Worm (Caenorhabditis elegans): ENCODE results near the gene T01B7.13.

DNA sequence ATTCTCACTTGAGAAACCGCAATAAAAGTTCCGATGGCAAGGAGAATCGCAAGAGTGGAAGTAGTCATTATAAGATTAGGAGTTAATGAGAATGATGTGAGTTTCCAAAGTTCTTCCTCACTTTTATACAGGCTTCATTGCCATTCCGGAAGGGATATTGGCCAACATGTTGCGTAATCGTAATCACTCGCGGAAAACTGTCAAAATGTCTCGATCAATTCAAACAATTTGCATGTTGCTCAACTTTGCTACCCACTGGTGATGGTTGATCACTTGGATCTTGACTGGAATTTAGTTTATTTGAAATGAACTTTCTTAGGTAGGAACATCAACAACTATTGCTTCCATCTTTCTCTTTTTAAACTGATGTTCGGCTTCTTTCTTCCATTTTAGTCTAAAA, 22.3 kb downstream of the T01B7.13 start, which contains the start of gene idpb-4:
- no peak for TF ChIP-seq snpc-4 (tag; optimal IDR thresholded peaks at IDR 0.05)
- TF ChIP-seq lin-13 (GFP tag; optimal IDR thresholded peaks at IDR 0.05) = no peak
- TF ChIP-seq R02D3.7 (tag; optimal IDR thresholded peaks at IDR 0.05) = no peak
- TF ChIP-seq lin-39 (tag; optimal IDR thresholded peaks at IDR 0.05) = no peak

Measured in whole organism, L4 larva.